Worm (Caenorhabditis elegans): ENCODE measurements around the gene C31H1.5.

- TF ChIP-seq dao-5 (tag; optimal IDR thresholded peaks at IDR 0.05) = no peak
- no peak for TF ChIP-seq W03F9.2 (tag; optimal IDR thresholded peaks at IDR 0.05)
Observed at ce11 chrIV:5842905-5843304, 46.3 kb upstream of the C31H1.5 start.

Data from whole organism, L4/young adult.